Fruit fly (Drosophila melanogaster): ENCODE data around the gene Ugt302K1.

Gene Ugt302K1

dm6 chr3R:11173169-11173506 lies 19.5 kb upstream of the Ugt302K1 start (continued):
- TF ChIP-seq CG12299 (tag; optimal IDR thresholded peaks at IDR 0.05) (no peak), CoRest (tag; optimal IDR thresholded peaks at IDR 0.05) (no peak), otp (GFP tag; IDR thresholded peaks at IDR 0.05) (no peak), CG13894 (tag; optimal IDR thresholded peaks at IDR 0.05) (no peak), CG33213 (GFP tag; optimal IDR thresholded peaks at IDR 0.05) (no peak), lola (GFP tag; optimal IDR thresholded peaks at IDR 0.05) (no peak), CG9797 (GFP tag; optimal IDR thresholded peaks at IDR 0.05) (no peak), H2.0 (GFP tag; IDR thresholded peaks at IDR 0.05) (no peak), CG2116 (GFP tag; optimal IDR thresholded peaks at IDR 0.05) (no peak), CG17568 (GFP tag; optimal IDR thresholded peaks at IDR 0.05) (peak; percentile 29), yki (optimal IDR thresholded peaks at IDR 0.05) (no peak), Hr51 (GFP tag; optimal IDR thresholded peaks at IDR 0.05) (peak in 1 of 2 experiments; percentile 43), CG16815 (GFP tag; optimal IDR thresholded peaks at IDR 0.05) (no peak), CG4328 (GFP tag; optimal IDR thresholded peaks at IDR 0.05) (no peak), crol (GFP tag; IDR thresholded peaks at IDR 0.05) (no peak), CG9609 (GFP tag; optimal IDR thresholded peaks at IDR 0.05) (no peak), CG31365 (tag; optimal IDR thresholded peaks at IDR 0.05) (no peak), CG7963 (GFP tag; IDR thresholded peaks at IDR 0.05; ENCODE audit: partially characterized antibody) (no peak), Nf-YB (GFP tag; optimal IDR thresholded peaks at IDR 0.05) (no peak), wdn (GFP tag; IDR thresholded peaks at IDR 0.05) (no peak), BEAF-32 (GFP tag; optimal IDR thresholded peaks at IDR 0.05) (no peak), H15 (GFP tag; IDR thresholded peaks at IDR 0.05) (no peak), tio (GFP tag; optimal IDR thresholded peaks at IDR 0.05) (no peak), hb (GFP tag; IDR thresholded peaks at IDR 0.05; ENCODE audit: partially characterized antibody) (no peak), croc (GFP tag; conservative IDR thresholded peaks at IDR 0.05) (no peak), sd (tag; optimal IDR thresholded peaks at IDR 0.05) (peak; percentile 48), NfI (GFP tag; optimal IDR thresholded peaks at IDR 0.05) (no peak), da (GFP tag; optimal IDR thresholded peaks at IDR 0.05) (no peak), CG11560 (tag; IDR thresholded peaks at IDR 0.05) (no peak), CG11456 (GFP tag; IDR thresholded peaks at IDR 0.05) (no peak), Xbp1 (GFP tag; optimal IDR thresholded peaks at IDR 0.05) (no peak), nom (GFP tag; optimal IDR thresholded peaks at IDR 0.05) (no peak), CrebB (tag; optimal IDR thresholded peaks at IDR 0.05) (peak; percentile 9), CG3281 (GFP tag; optimal IDR thresholded peaks at IDR 0.05) (no peak), Oli (tag; optimal IDR thresholded peaks at IDR 0.05) (no peak), Doc3 (GFP tag; IDR thresholded peaks at IDR 0.05; ENCODE audit: partially characterized antibody) (no peak), sqz (GFP tag; optimal IDR thresholded peaks at IDR 0.05) (no peak), CG17328 (GFP tag; IDR thresholded peaks at IDR 0.05) (no peak), grn (GFP tag; optimal IDR thresholded peaks at IDR 0.05) (peak; percentile 29), gcm (GFP tag; optimal IDR thresholded peaks at IDR 0.05) (no peak), fd3F (GFP tag; optimal IDR thresholded peaks at IDR 0.05) (no peak), CG34422 (GFP tag; IDR thresholded peaks at IDR 0.05) (no peak), PHDP (tag; optimal IDR thresholded peaks at IDR 0.05) (peak; percentile 62), br (optimal IDR thresholded peaks at IDR 0.05) (no peak), cwo (GFP tag; optimal IDR thresholded peaks at IDR 0.05) (no peak), exex (tag; optimal IDR thresholded peaks at IDR 0.05) (peak; percentile 98), Oaz (GFP tag; IDR thresholded peaks at IDR 0.05) (no peak), en (GFP tag; optimal IDR thresholded peaks at IDR 0.05) (no peak), sug (tag; optimal IDR thresholded peaks at IDR 0.05) (peak; percentile 44), Vsx1 (GFP tag; optimal IDR thresholded peaks at IDR 0.05) (peak; percentile 72), CG15269 (tag; optimal IDR thresholded peaks at IDR 0.05) (peak; percentile 22), gce (GFP tag; IDR thresholded peaks at IDR 0.05) (no peak)
